Worm (Caenorhabditis elegans) whole organism, L4 larva: Measurements from ENCODE around the gene fbxb-75.
A peak's percentile ranks its signal among the peaks of the same experiment; 100 is the strongest.

ENCODE experiments used
- F44E2.7 ChIP-seq: fragments of 200-800 bp; sonication (Bioruptor generic); IDR thresholded peaks from 2 replicates; pipeline ENCODE4 v2.1.2; 2022; ENCODE audit warnings: missing genetic modification characterization, missing compliant biosample characterization
- T20F7.1 ChIP-seq: fragments of 200-800 bp; sonication (Bioruptor generic); optimal IDR thresholded peaks from 2 replicates; lab custom pipeline; 2018; ENCODE audit warnings: mild to moderate bottlenecking, missing genetic modification characterization, missing compliant biosample characterization
- Y105C5A.15 ChIP-seq: fragments of 200-800 bp; sonication (Bioruptor generic); IDR thresholded peaks from 2 replicates; pipeline ENCODE4 v1.3.6; 2022; ENCODE audit warnings: missing genetic modification characterization, missing compliant biosample characterization
- Y48G9A.11 ChIP-seq: fragments of 200-800 bp; sonication (Bioruptor generic); IDR thresholded peaks from 2 replicates; pipeline ENCODE4 v1.3.6; 2022; ENCODE audit warnings: missing genetic modification reagents, missing genetic modification characterization, missing compliant biosample characterization
- Y75B8A.6 ChIP-seq: fragments of 200-800 bp; sonication (Bioruptor generic); IDR thresholded peaks from 2 replicates; pipeline ENCODE4 v1.3.6; 2022; ENCODE audit warnings: missing genetic modification reagents, missing genetic modification characterization, missing compliant biosample characterization
- ZK337.2 ChIP-seq: fragments of 200-800 bp; sonication (Bioruptor generic); IDR thresholded peaks from 2 replicates; pipeline ENCODE4 v1.3.6; 2022; ENCODE audit warnings: missing genetic modification reagents, missing genetic modification characterization, missing compliant biosample characterization
- ceh-28 ChIP-seq: fragments of 150-350 bp; optimal IDR thresholded peaks from 2 replicates; lab custom pipeline; 2014; ENCODE audit warnings: missing biosample characterization, missing genetic modification reagents, missing genetic modification characterization
- ceh-62 ChIP-seq: sonication (generic microtip); optimal IDR thresholded peaks from 2 replicates; lab custom pipeline; 2017; ENCODE audit warnings: missing biosample characterization, missing genetic modification characterization
- daf-12 ChIP-seq: fragments of 150-350 bp; optimal IDR thresholded peaks from 2 replicates; lab custom pipeline; 2014; ENCODE audit warnings: missing biosample characterization, missing genetic modification reagents, missing genetic modification characterization
- daf-16 ChIP-seq, 3 experiments: sonication (generic microtip); optimal IDR thresholded peaks; 2 replicates each; lab custom pipeline; 2016 to 2017; ENCODE audit warnings: missing genetic modification characterization in 3 of 3, missing genetic modification reagents in 3 of 3, mild to moderate bottlenecking in 2 of 3, missing compliant biosample characterization in 2 of 3, missing biosample characterization in 1 of 3, moderate library complexity in 1 of 3
- daf-8 ChIP-seq: fragments of 200-800 bp; sonication (Bioruptor generic); IDR thresholded peaks from 2 replicates; pipeline ENCODE4 v1.3.6; 2022; ENCODE audit warnings: missing genetic modification characterization, missing compliant biosample characterization
- dmd-9 ChIP-seq: fragments of 200-800 bp; sonication (Bioruptor generic); IDR thresholded peaks from 2 replicates; pipeline ENCODE4 v1.3.6; 2022; ENCODE audit warnings: missing genetic modification reagents, missing genetic modification characterization, missing compliant biosample characterization
- egl-27 ChIP-seq: sonication (generic microtip); optimal IDR thresholded peaks from 3 replicates; lab custom pipeline; 2017; ENCODE audit warnings: missing biosample characterization, missing genetic modification reagents, missing genetic modification characterization
- fkh-10 ChIP-seq: fragments of 150-350 bp; optimal IDR thresholded peaks from 2 replicates; lab custom pipeline; 2014; ENCODE audit warnings: missing biosample characterization, missing genetic modification reagents, missing genetic modification characterization
- fos-1 ChIP-seq: fragments of 150-350 bp; optimal IDR thresholded peaks from 2 replicates; lab custom pipeline; 2014; ENCODE audit warnings: missing biosample characterization, missing genetic modification characterization
- gei-8 ChIP-seq: fragments of 200-800 bp; sonication (Bioruptor generic); optimal IDR thresholded peaks from 2 replicates; lab custom pipeline; 2018; ENCODE audit warnings: mild to moderate bottlenecking, missing genetic modification characterization, missing compliant biosample characterization
- hif-1 ChIP-seq, 2 experiments: sonication (generic microtip); optimal IDR thresholded peaks; 2 replicates each; lab custom pipeline; 2016 to 2017; ENCODE audit warnings: missing compliant biosample characterization in 2 of 2, missing genetic modification characterization in 2 of 2, missing genetic modification reagents in 2 of 2, missing genotype in 2 of 2, mild to moderate bottlenecking in 1 of 2
- hmg-1.1 ChIP-seq: fragments of 200-800 bp; sonication (Bioruptor generic); IDR thresholded peaks from 2 replicates; pipeline ENCODE4 v1.3.6; 2022; ENCODE audit warnings: missing genetic modification reagents, missing genetic modification characterization, missing compliant biosample characterization
- lin-1 ChIP-seq: fragments of 200-800 bp; sonication (Bioruptor generic); IDR thresholded peaks from 2 replicates; pipeline ENCODE4 v1.3.6; 2022; ENCODE audit warnings: missing genetic modification reagents, missing genetic modification characterization, missing compliant biosample characterization
- lin-15B ChIP-seq: fragments of 150-350 bp; sonication (generic microtip); optimal IDR thresholded peaks from 3 replicates; lab custom pipeline; 2014; ENCODE audit warnings: missing biosample characterization, missing genetic modification characterization
- lin-29 ChIP-seq: fragments of 200-800 bp; sonication (Bioruptor generic); IDR thresholded peaks from 2 replicates; pipeline ENCODE4 v1.3.6; 2022; ENCODE audit warnings: missing genetic modification reagents, missing genetic modification characterization, missing compliant biosample characterization
- lin-38 ChIP-seq: fragments of 200-800 bp; sonication (Bioruptor generic); IDR thresholded peaks from 2 replicates; pipeline ENCODE4 v1.3.6; 2022; ENCODE audit warnings: missing genetic modification reagents, missing genetic modification characterization, missing compliant biosample characterization
- lsy-2 ChIP-seq, 2 experiments: fragments of 150-350 bp in 1 of 2; sonication (generic microtip) in 1 of 2; optimal IDR thresholded peaks; 2 replicates each; lab custom pipeline; 2014 to 2017; ENCODE audit warnings: missing biosample characterization in 2 of 2, missing genetic modification characterization in 2 of 2
- mdt-29 ChIP-seq: fragments of 200-800 bp; sonication (Bioruptor generic); IDR thresholded peaks from 2 replicates; pipeline ENCODE4 v1.3.6; 2022; ENCODE audit warnings: missing genetic modification reagents, missing genetic modification characterization, missing compliant biosample characterization
- mxl-2 ChIP-seq: fragments of 200-800 bp; sonication (Bioruptor generic); conservative IDR thresholded peaks from 2 replicates; pipeline ENCODE4 v1.3.6; 2022; ENCODE audit warnings: missing genetic modification reagents, missing genetic modification characterization, missing compliant biosample characterization
- mxl-3 ChIP-seq: fragments of 200-800 bp; sonication (Bioruptor generic); optimal IDR thresholded peaks from 2 replicates; lab custom pipeline; 2018; ENCODE audit warnings: mild to moderate bottlenecking, missing genetic modification characterization, missing compliant biosample characterization
- nhr-10 ChIP-seq: fragments of 150-350 bp; optimal IDR thresholded peaks from 2 replicates; lab custom pipeline; 2014; ENCODE audit warnings: missing biosample characterization, missing genetic modification characterization
- nhr-102 ChIP-seq: sonication (generic microtip); optimal IDR thresholded peaks from 2 replicates; lab custom pipeline; 2016; ENCODE audit warnings: mild to moderate bottlenecking, missing genetic modification characterization, moderate library complexity, missing compliant biosample characterization
- nhr-111 ChIP-seq: fragments of 200-800 bp; sonication (Bioruptor generic); optimal IDR thresholded peaks from 2 replicates; lab custom pipeline; 2018; ENCODE audit warnings: mild to moderate bottlenecking, missing genetic modification characterization, missing compliant biosample characterization
- nhr-25 ChIP-seq: sonication (generic microtip); optimal IDR thresholded peaks from 2 replicates; lab custom pipeline; 2017; ENCODE audit warnings: missing genetic modification characterization, mild to moderate bottlenecking, missing compliant biosample characterization, antibody characterized with exemption, moderate library complexity, borderline replicate concordance; ENCODE audit not compliant: insufficient read depth
- nhr-42 ChIP-seq: fragments of 200-800 bp; sonication (Bioruptor generic); IDR thresholded peaks from 2 replicates; pipeline ENCODE4 v1.3.6; 2022; ENCODE audit warnings: missing genetic modification characterization, missing compliant biosample characterization
- nhr-6 ChIP-seq: fragments of 150-350 bp; optimal IDR thresholded peaks from 2 replicates; lab custom pipeline; 2014; ENCODE audit warnings: missing biosample characterization, missing genetic modification characterization
- nhr-77 ChIP-seq: fragments of 150-350 bp; optimal IDR thresholded peaks from 2 replicates; lab custom pipeline; 2014; ENCODE audit warnings: missing biosample characterization, missing genetic modification characterization
- pha-4 ChIP-seq, 2 experiments: fragments of 150-350 bp in 1 of 2; fragments of 200-800 bp in 1 of 2; sonication (Bioruptor generic) in 1 of 2; IDR thresholded peaks in 1 of 2; optimal IDR thresholded peaks in 1 of 2; 2 replicates each; pipeline versions ENCODE4 v1.3.6 to Lab custom; 2014 to 2022; ENCODE audit warnings: missing genetic modification characterization in 2 of 2, missing genetic modification reagents in 2 of 2, missing biosample characterization in 1 of 2, missing compliant biosample characterization in 1 of 2
- rbr-2 ChIP-seq: sonication (generic microtip); optimal IDR thresholded peaks from 2 replicates; lab custom pipeline; 2016; ENCODE audit warnings: missing genotype, missing genetic modification characterization, missing compliant biosample characterization
- saeg-2 ChIP-seq: fragments of 200-800 bp; sonication (Bioruptor generic); IDR thresholded peaks from 2 replicates; pipeline ENCODE4 v1.3.6; 2022; ENCODE audit warnings: missing genetic modification reagents, missing genetic modification characterization, missing compliant biosample characterization
- snpc-1.2 ChIP-seq: fragments of 200-800 bp; sonication (Bioruptor generic); IDR thresholded peaks from 2 replicates; pipeline ENCODE4 v1.3.6; 2022; ENCODE audit warnings: missing genetic modification reagents, missing genetic modification characterization, missing compliant biosample characterization
- spr-1 ChIP-seq: sonication (generic microtip); optimal IDR thresholded peaks from 2 replicates; lab custom pipeline; 2016; ENCODE audit warnings: mild to moderate bottlenecking, missing genetic modification characterization, missing compliant biosample characterization
- unc-130 ChIP-seq: sonication (generic microtip); optimal IDR thresholded peaks from 2 replicates; lab custom pipeline; 2016; ENCODE audit warnings: missing genetic modification reagents, missing genetic modification characterization, missing compliant biosample characterization
- unc-39 ChIP-seq: sonication (generic microtip); optimal IDR thresholded peaks from 2 replicates; lab custom pipeline; 2017; ENCODE audit warnings: missing biosample characterization, missing genetic modification characterization
- zfp-2 ChIP-seq: sonication (generic microtip); optimal IDR thresholded peaks from 2 replicates; lab custom pipeline; 2016; ENCODE audit warnings: mild to moderate bottlenecking, missing genetic modification characterization, missing compliant biosample characterization
- zfp-3 ChIP-seq: fragments of 200-800 bp; sonication (Bioruptor generic); conservative IDR thresholded peaks from 2 replicates; pipeline ENCODE4 v1.3.6; 2022; ENCODE audit warnings: missing genetic modification reagents, missing genetic modification characterization, missing compliant biosample characterization
- zip-11 ChIP-seq: fragments of 200-800 bp; sonication (Bioruptor generic); IDR thresholded peaks from 2 replicates; pipeline ENCODE4 v1.3.6; 2022; ENCODE audit warnings: missing genetic modification characterization, missing compliant biosample characterization
- zip-2 ChIP-seq: fragments of 150-350 bp; optimal IDR thresholded peaks from 2 replicates; lab custom pipeline; 2014; ENCODE audit warnings: missing biosample characterization, missing genetic modification characterization
- ztf-7 ChIP-seq: fragments of 150-350 bp; optimal IDR thresholded peaks from 2 replicates; lab custom pipeline; 2014; ENCODE audit warnings: missing biosample characterization, missing genetic modification characterization

Gene fbxb-75

DNA sequence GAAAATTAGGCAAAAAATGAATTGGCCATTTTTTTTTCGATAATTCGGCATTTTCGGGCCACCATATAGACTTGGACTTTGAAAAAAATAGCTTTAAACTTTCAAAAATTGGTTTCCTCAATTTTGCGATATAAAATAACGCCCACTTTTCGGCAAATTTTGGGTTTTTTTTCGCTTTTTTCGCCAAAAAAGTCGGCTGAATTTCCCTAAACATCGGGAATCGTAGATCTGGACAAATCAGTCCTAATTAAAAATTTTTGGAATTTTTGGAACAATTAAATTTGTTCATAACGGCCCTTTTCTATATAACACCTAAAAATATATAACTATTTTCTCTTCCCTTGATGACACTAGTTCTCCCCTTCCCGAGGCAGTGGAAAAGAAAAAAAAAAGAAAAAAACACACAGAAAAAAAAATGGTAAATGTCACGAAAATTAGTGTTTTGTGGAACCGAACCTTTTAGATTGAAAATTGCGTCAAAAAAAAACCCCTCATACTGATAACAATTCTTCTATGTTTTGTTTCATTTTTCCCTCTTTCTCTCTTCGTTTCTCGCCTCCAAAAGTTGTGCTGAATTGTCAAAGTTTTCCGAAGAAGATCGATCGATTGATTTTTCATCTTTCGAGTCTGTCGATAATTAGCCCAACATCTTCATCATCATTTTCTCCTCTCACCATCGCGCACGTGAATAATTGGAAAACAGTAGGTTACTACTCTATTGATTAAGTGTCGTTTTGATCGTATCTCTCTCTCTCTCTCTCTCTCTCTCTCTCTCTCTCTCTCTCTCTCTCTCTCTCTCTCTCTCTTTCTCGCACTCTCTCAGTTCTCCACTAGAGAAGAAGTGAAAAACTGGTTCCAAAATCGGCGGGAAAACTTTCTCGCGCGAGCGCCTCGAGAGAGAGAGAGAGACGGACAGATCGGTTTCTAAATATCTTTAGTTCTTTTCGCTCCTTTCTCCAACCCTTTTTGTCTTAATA lies 40.3 kb downstream of the fbxb-75 start, which contains the start of gene Y24D9A.6 (continued):
- TF ChIP-seq zip-2 (tag; lab: Kevin White, UChicago) (no peak), daf-12 (no peak), Y105C5A.15 (GFP tag; lab: Robert Waterston, UW) (no peak), unc-39 (tag; lab: Kevin White, UChicago) (no peak), daf-8 (GFP tag; lab: Robert Waterston, UW) (no peak), gei-8 (GFP tag; lab: Kevin White, UChicago) (no peak), nhr-111 (no peak), zfp-3 (no peak), mdt-29 (GFP tag; lab: Robert Waterston, UW) (no peak; the same call in 1 of the 2 replicates), fkh-10 (no peak), rbr-2 (tag; lab: Kevin White, UChicago) (no peak), mxl-3 (GFP tag; lab: Kevin White, UChicago) (peak; percentile 50), hif-1 (tag; optimal IDR thresholded peaks at IDR 0.05; lab: Kevin White, UChicago) (peak; percentile 8 to 61), mxl-2 (no peak), T20F7.1 (GFP tag; lab: Kevin White, UChicago) (no peak), nhr-102 (tag; lab: Kevin White, UChicago) (peak; percentile 15), lin-15B (no peak), nhr-42 (GFP tag; lab: Robert Waterston, UW) (no peak), ceh-28 (tag; lab: Kevin White, UChicago) (peak; percentile 56), egl-27 (tag; lab: Kevin White, UChicago) (no peak), pha-4 (GFP tag; IDR thresholded peaks at IDR 0.05; lab: Robert Waterston, UW) (peak; percentile 28; the same call in 1 of the 2 replicates), pha-4 (tag; optimal IDR thresholded peaks at IDR 0.05; lab: Kevin White, UChicago) (no peak), Y75B8A.6 (GFP tag; lab: Robert Waterston, UW) (no peak), unc-130 (GFP tag; lab: Kevin White, UChicago) (no peak), snpc-1.2 (no peak), Y48G9A.11 (no peak)

DNA sequence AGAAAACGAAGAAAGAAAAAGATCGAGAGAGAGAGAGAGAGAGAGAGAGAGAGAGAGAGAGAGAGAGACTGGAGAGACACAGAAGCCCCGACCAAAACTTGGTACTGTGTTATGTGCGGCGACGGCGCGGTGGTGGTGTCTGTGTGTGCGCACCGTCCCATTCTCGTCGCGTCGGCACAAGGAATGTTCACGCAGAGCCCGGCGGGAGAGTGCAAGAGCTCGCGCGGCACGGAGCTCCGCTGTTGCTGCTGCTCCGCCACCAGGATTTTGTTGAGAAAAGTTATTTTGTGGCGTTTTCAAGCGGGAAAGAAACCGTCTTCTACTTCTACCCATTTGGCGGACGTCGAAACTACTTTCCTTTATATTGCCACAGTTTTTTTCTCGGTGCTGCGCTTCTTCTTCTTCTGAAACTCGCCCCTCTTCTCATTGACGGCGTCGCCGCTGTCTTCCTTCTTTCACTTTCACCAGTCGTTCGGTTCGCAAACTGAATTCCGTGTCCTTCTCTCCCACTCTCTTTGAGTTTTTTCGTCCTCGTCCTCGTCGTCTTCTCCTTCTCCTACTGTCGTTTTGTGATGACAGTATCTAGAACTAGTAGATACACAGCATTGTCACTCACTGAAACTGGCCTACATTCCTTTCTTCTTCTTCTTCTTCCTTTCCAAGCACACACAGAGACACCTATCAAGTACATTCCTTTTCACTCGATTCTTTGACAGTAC lies 41.4 kb downstream of the fbxb-75 start:
- TF ChIP-seq lin-38 (GFP tag; lab: Robert Waterston, UW) (peak; percentile 18), lin-1 (GFP tag; lab: Robert Waterston, UW) (no peak), daf-16 (GFP tag; optimal IDR thresholded peaks at IDR 0.05; lab: Kevin White, UChicago) (no peak), daf-16 (tag; optimal IDR thresholded peaks at IDR 0.05; lab: Kevin White, UChicago) (peak; percentile 3), unc-39 (tag; lab: Kevin White, UChicago) (no peak), pha-4 (GFP tag; IDR thresholded peaks at IDR 0.05; lab: Robert Waterston, UW) (no peak; the same call in 1 of the 2 replicates), pha-4 (tag; optimal IDR thresholded peaks at IDR 0.05; lab: Kevin White, UChicago) (no peak), hmg-1.1 (GFP tag; lab: Robert Waterston, UW) (no peak), fos-1 (tag; lab: Kevin White, UChicago) (no peak), ZK337.2 (GFP tag; lab: Robert Waterston, UW) (no peak), lin-29 (GFP tag; lab: Robert Waterston, UW) (no peak), zfp-2 (tag; lab: Kevin White, UChicago) (no peak), saeg-2 (GFP tag; lab: Robert Waterston, UW) (no peak), nhr-10 (tag; lab: Kevin White, UChicago) (no peak), mxl-3 (GFP tag; lab: Kevin White, UChicago) (peak; percentile 29), nhr-77 (tag; lab: Kevin White, UChicago) (no peak), F44E2.7 (0 out of 2 replicates have a peak, but pooled peaks have one; percentile 36), spr-1 (tag; lab: Kevin White, UChicago) (no peak), ceh-62 (tag; lab: Kevin White, UChicago) (no peak), Y48G9A.11 (no peak), dmd-9 (GFP tag; lab: Robert Waterston, UW) (no peak), zip-11 (GFP tag; lab: Robert Waterston, UW) (no peak), nhr-6 (tag; lab: Kevin White, UChicago) (no peak), ztf-7 (tag; lab: Kevin White, UChicago) (no peak), lsy-2 (tag; optimal IDR thresholded peaks at IDR 0.05; lab: Kevin White, UChicago) (no peak), hif-1 (tag; optimal IDR thresholded peaks at IDR 0.05; lab: Kevin White, UChicago) (no peak), nhr-111 (no peak), nhr-25 (tag; lab: Kevin White, UChicago) (peak; percentile 1)
